Fruit fly (Drosophila melanogaster) whole organism, embryonic: Measurements from ENCODE around the gene CG15333.
A peak's percentile ranks its signal among the peaks of the same experiment; 100 is the strongest.

Experiments used
- Bdp1 ChIP-seq: fragments of 200-800 bp; sonication (Bioruptor generic); optimal IDR thresholded peaks from 3 replicates; lab custom pipeline; 2016; ENCODE audit warnings: missing biosample characterization, missing genetic modification characterization
- Bteb2 ChIP-seq: fragments of 200-800 bp; sonication (Bioruptor generic); optimal IDR thresholded peaks from 2 replicates; lab custom pipeline; 2016; ENCODE audit warnings: missing biosample characterization, missing genetic modification characterization
- CG11247 ChIP-seq: fragments of 200-800 bp; sonication (Bioruptor generic); IDR thresholded peaks from 2 replicates; pipeline ENCODE4 v1.3.6; 2022; ENCODE audit warnings: missing biosample characterization, missing genetic modification characterization
- CG12659 ChIP-seq: fragments of 200-800 bp; sonication (Bioruptor generic); optimal IDR thresholded peaks from 3 replicates; lab custom pipeline; 2017; ENCODE audit warnings: mild to moderate bottlenecking, missing biosample characterization, missing genetic modification reagents, missing genetic modification characterization
- CG17328 ChIP-seq: fragments of 200-800 bp; sonication (Bioruptor generic); IDR thresholded peaks from 2 replicates; pipeline ENCODE4 v1.3.6; 2022; ENCODE audit warnings: missing biosample characterization, missing genetic modification characterization
- CG17385 ChIP-seq: fragments of 200-800 bp; sonication (Bioruptor generic); optimal IDR thresholded peaks from 3 replicates; lab custom pipeline; 2018; ENCODE audit warnings: missing biosample characterization, mild to moderate bottlenecking, missing genetic modification characterization
- CG2199 ChIP-seq: fragments of 200-800 bp; sonication (Bioruptor generic); IDR thresholded peaks from 3 replicates; pipeline ENCODE4 v1.3.6; 2022; ENCODE audit warnings: missing biosample characterization, missing genetic modification characterization
- CG2202 ChIP-seq: fragments of 200-800 bp; sonication (Bioruptor generic); optimal IDR thresholded peaks from 2 replicates; lab custom pipeline; 2018; ENCODE audit warnings: missing biosample characterization, mild to moderate bottlenecking, missing genetic modification characterization
- CG3163 ChIP-seq: fragments of 200-800 bp; sonication (Bioruptor generic); optimal IDR thresholded peaks from 3 replicates; lab custom pipeline; 2016; ENCODE audit warnings: missing biosample characterization, missing genetic modification characterization
- CG32767 ChIP-seq: fragments of 200-800 bp; sonication (Bioruptor generic); IDR thresholded peaks from 2 replicates; pipeline ENCODE4 v1.3.6; 2022; ENCODE audit warnings: missing biosample characterization, missing genetic modification characterization
- CG32772 ChIP-seq: fragments of 200-800 bp; sonication (Bioruptor generic); IDR thresholded peaks from 2 replicates; pipeline ENCODE4 v1.3.6; 2022; ENCODE audit warnings: missing biosample characterization, missing genetic modification characterization
- CG34422 ChIP-seq: fragments of 200-800 bp; sonication (Bioruptor generic); IDR thresholded peaks from 3 replicates; pipeline ENCODE4 v1.3.6; 2022; ENCODE audit warnings: missing biosample characterization, missing genetic modification characterization
- CG4707 ChIP-seq: fragments of 200-800 bp; sonication (Bioruptor generic); optimal IDR thresholded peaks from 2 replicates; lab custom pipeline; 2018; ENCODE audit warnings: missing biosample characterization, mild to moderate bottlenecking, missing genetic modification characterization, moderate library complexity
- CG7839 ChIP-seq: fragments of 200-800 bp; sonication (Bioruptor generic); optimal IDR thresholded peaks from 3 replicates; lab custom pipeline; 2018; ENCODE audit warnings: missing biosample characterization, mild to moderate bottlenecking, missing genetic modification characterization, moderate library complexity
- CG7963 ChIP-seq: fragments of 200-800 bp; sonication (Bioruptor generic); IDR thresholded peaks from 3 replicates; pipeline ENCODE4 v1.3.6; 2022; ENCODE audit warnings: missing biosample characterization, missing genetic modification characterization; ENCODE audit not compliant: partially characterized antibody
- CG7987 ChIP-seq: fragments of 200-800 bp; sonication (Bioruptor generic); optimal IDR thresholded peaks from 2 replicates; lab custom pipeline; 2018; ENCODE audit warnings: missing biosample characterization, mild to moderate bottlenecking, missing genetic modification characterization, moderate library complexity
- CG8944 ChIP-seq: fragments of 200-800 bp; sonication (Bioruptor generic); optimal IDR thresholded peaks from 3 replicates; lab custom pipeline; 2016; ENCODE audit warnings: missing biosample characterization, missing genetic modification characterization
- CG9437 ChIP-seq: fragments of 200-800 bp; sonication (Bioruptor generic); optimal IDR thresholded peaks from 2 replicates; lab custom pipeline; 2018; ENCODE audit warnings: missing biosample characterization, mild to moderate bottlenecking, missing genetic modification characterization
- Chrac-16 ChIP-seq: fragments of 200-800 bp; sonication (Bioruptor generic); optimal IDR thresholded peaks from 3 replicates; lab custom pipeline; 2016; ENCODE audit warnings: missing biosample characterization, missing genetic modification characterization
- Dad ChIP-seq: fragments of 200-800 bp; sonication (Bioruptor generic); optimal IDR thresholded peaks from 3 replicates; lab custom pipeline; 2016; ENCODE audit warnings: missing biosample characterization, missing genetic modification characterization
- Drgx ChIP-seq: fragments of 200-800 bp; sonication (Bioruptor generic); IDR thresholded peaks from 2 replicates; pipeline ENCODE4 v1.3.6; 2022; ENCODE audit warnings: missing biosample characterization, missing genetic modification characterization
- Hr3 ChIP-seq: fragments of 200-800 bp; sonication (Bioruptor generic); optimal IDR thresholded peaks from 3 replicates; lab custom pipeline; 2016; ENCODE audit warnings: missing biosample characterization, missing genetic modification characterization
- Mad ChIP-seq: fragments of 200-800 bp; sonication (Bioruptor generic); optimal IDR thresholded peaks from 2 replicates; lab custom pipeline; 2016; ENCODE audit warnings: missing biosample characterization, missing genetic modification characterization
- Mes4 ChIP-seq: fragments of 200-800 bp; sonication (Bioruptor generic); optimal IDR thresholded peaks from 2 replicates; lab custom pipeline; 2016; ENCODE audit warnings: missing biosample characterization, missing genetic modification characterization
- Sin3A ChIP-seq: fragments of >200 bp; optimal IDR thresholded peaks from 2 replicates; lab custom pipeline; 2018
- Trl ChIP-seq, 3 experiments: fragments of >200 bp in 2 of 3; fragments of 200-800 bp in 1 of 3; sonication (Bioruptor generic) in 1 of 3; optimal IDR thresholded peaks; 2 replicates in 1 of 3; 3 replicates in 2 of 3; lab custom pipeline; 2016 to 2017; ENCODE audit warnings: missing biosample characterization in 1 of 3, missing genetic modification characterization in 1 of 3
- ap ChIP-seq: fragments of 200-800 bp; sonication (Bioruptor generic); IDR thresholded peaks from 2 replicates; pipeline ENCODE4 v1.3.6; 2022; ENCODE audit warnings: missing biosample characterization, missing genetic modification characterization
- ara ChIP-seq: fragments of 200-800 bp; sonication (Bioruptor generic); IDR thresholded peaks from 2 replicates; pipeline ENCODE4 v1.3.6; 2022; ENCODE audit warnings: missing biosample characterization, missing genetic modification characterization
- bigmax ChIP-seq: fragments of 200-800 bp; sonication (Bioruptor generic); optimal IDR thresholded peaks from 2 replicates; lab custom pipeline; 2018; ENCODE audit warnings: missing biosample characterization, mild to moderate bottlenecking, missing genetic modification characterization
- cad ChIP-seq: fragments of >200 bp; optimal IDR thresholded peaks from 2 replicates; lab custom pipeline; 2017; ENCODE audit warnings: missing biosample characterization, missing genetic modification characterization
- dimm ChIP-seq: fragments of 200-800 bp; sonication (Bioruptor generic); IDR thresholded peaks from 2 replicates; pipeline ENCODE4 v1.3.6; 2022; ENCODE audit warnings: missing biosample characterization, missing genetic modification characterization
- eve ChIP-seq, 2 experiments: fragments of >200 bp; optimal IDR thresholded peaks; 2 replicates each; lab custom pipeline; 2017; ENCODE audit warnings: missing biosample characterization in 2 of 2, missing genetic modification characterization in 2 of 2
- fd64A ChIP-seq: fragments of 200-800 bp; sonication (Bioruptor generic); optimal IDR thresholded peaks from 3 replicates; lab custom pipeline; 2018; ENCODE audit warnings: missing biosample characterization, mild to moderate bottlenecking, missing genetic modification characterization
- hkb ChIP-seq, 2 experiments: fragments of 200-800 bp in 1 of 2; fragments of >200 bp in 1 of 2; sonication (Bioruptor generic) in 1 of 2; IDR thresholded peaks in 1 of 2; optimal IDR thresholded peaks in 1 of 2; 2 replicates each; pipeline versions ENCODE4 v1.3.6 to Lab custom; 2017 to 2022; ENCODE audit warnings: missing biosample characterization in 1 of 2, missing genetic modification characterization in 1 of 2
- nerfin-1 ChIP-seq: fragments of 200-800 bp; sonication (Bioruptor generic); optimal IDR thresholded peaks from 3 replicates; lab custom pipeline; 2019; ENCODE audit warnings: missing biosample characterization, mild to moderate bottlenecking, missing genetic modification characterization, moderate library complexity
- pho ChIP-seq: fragments of 200-800 bp; sonication (Bioruptor generic); optimal IDR thresholded peaks from 2 replicates; lab custom pipeline; 2016; ENCODE audit warnings: missing biosample characterization, missing genetic modification characterization
- sqz ChIP-seq: fragments of 200-800 bp; sonication (Bioruptor generic); optimal IDR thresholded peaks from 3 replicates; lab custom pipeline; 2018; ENCODE audit warnings: missing biosample characterization, mild to moderate bottlenecking, missing genetic modification characterization
- sr ChIP-seq: fragments of 200-800 bp; sonication (Bioruptor generic); IDR thresholded peaks from 3 replicates; pipeline ENCODE4 v1.3.6; 2022; ENCODE audit warnings: missing biosample characterization, missing genetic modification characterization
- twi ChIP-seq: fragments of 200-800 bp; optimal IDR thresholded peaks from 2 replicates; lab custom pipeline; 2019; ENCODE audit warnings: missing biosample characterization, mild to moderate bottlenecking, missing genetic modification characterization, moderate library complexity
- yki ChIP-seq: fragments of >200 bp; optimal IDR thresholded peaks from 3 replicates; lab custom pipeline; 2018

CG15333 gene

dm6 chrX:8060148-8060920 lies 39.2 kb upstream of the CG15333 start (continued):
- TF ChIP-seq sqz = no peak
- TF ChIP-seq fd64A (GFP tag; lab: Kevin White, UChicago) = no peak
- peak; percentile 28 for TF ChIP-seq CG12659 (GFP tag; lab: Kevin White, UChicago)
- TF ChIP-seq pho (GFP tag; lab: Kevin White, UChicago) = no peak
- TF ChIP-seq CG8944 (GFP tag; lab: Kevin White, UChicago) = no peak
- peak in 1 of 2 experiments; percentile 29 for TF ChIP-seq eve (GFP tag; optimal IDR thresholded peaks at IDR 0.05; lab: Kevin White, UChicago)
- TF ChIP-seq CG17385 (GFP tag; lab: Kevin White, UChicago) = peak; percentile 92
- 0 out of 2 replicates have a peak, but pooled peaks have one; percentile 19 for TF ChIP-seq Drgx (GFP tag; lab: Robert Waterston, UW)
- no peak for TF ChIP-seq cad
- no peak for TF ChIP-seq CG17328 (GFP tag; lab: Robert Waterston, UW)
- peak; percentile 99 for TF ChIP-seq CG9437 (GFP tag; lab: Kevin White, UChicago)
- TF ChIP-seq CG7987 (GFP tag; lab: Kevin White, UChicago) = no peak
- TF ChIP-seq CG7963 = no peak
- no peak for TF ChIP-seq CG4707 (GFP tag; lab: Kevin White, UChicago)
- TF ChIP-seq hkb (optimal IDR thresholded peaks at IDR 0.05; lab: Kevin White, UChicago) = no peak
- TF ChIP-seq hkb (GFP tag; IDR thresholded peaks at IDR 0.05; lab: Robert Waterston, UW) = no peak
- TF ChIP-seq dimm (GFP tag; lab: Robert Waterston, UW) = no peak
- TF ChIP-seq CG7839 = no peak
- TF ChIP-seq CG32767 (GFP tag; lab: Robert Waterston, UW) = no peak
- TF ChIP-seq ap (GFP tag; lab: Robert Waterston, UW) = no peak
- peak; percentile 40 to 47 for TF ChIP-seq Trl (optimal IDR thresholded peaks at IDR 0.05; lab: Kevin White, UChicago)
- no peak for TF ChIP-seq Trl (GFP tag; optimal IDR thresholded peaks at IDR 0.05; lab: Kevin White, UChicago)
- no peak for TF ChIP-seq Bdp1 (GFP tag; lab: Kevin White, UChicago)
- no peak for TF ChIP-seq Hr3 (GFP tag; lab: Kevin White, UChicago)
- no peak for TF ChIP-seq CG32772 (GFP tag; lab: Robert Waterston, UW)
- TF ChIP-seq Dad (GFP tag; lab: Kevin White, UChicago) = no peak
- TF ChIP-seq Chrac-16 (GFP tag; lab: Kevin White, UChicago) = no peak
- no peak for TF ChIP-seq Mad (GFP tag; lab: Kevin White, UChicago)
- TF ChIP-seq bigmax (GFP tag; lab: Kevin White, UChicago) = no peak
- TF ChIP-seq Mes4 (GFP tag; lab: Kevin White, UChicago) = no peak
- no peak for TF ChIP-seq Sin3A (lab: Kevin White, UChicago)
- TF ChIP-seq, all 482 proteins: peak for 25

DNA sequence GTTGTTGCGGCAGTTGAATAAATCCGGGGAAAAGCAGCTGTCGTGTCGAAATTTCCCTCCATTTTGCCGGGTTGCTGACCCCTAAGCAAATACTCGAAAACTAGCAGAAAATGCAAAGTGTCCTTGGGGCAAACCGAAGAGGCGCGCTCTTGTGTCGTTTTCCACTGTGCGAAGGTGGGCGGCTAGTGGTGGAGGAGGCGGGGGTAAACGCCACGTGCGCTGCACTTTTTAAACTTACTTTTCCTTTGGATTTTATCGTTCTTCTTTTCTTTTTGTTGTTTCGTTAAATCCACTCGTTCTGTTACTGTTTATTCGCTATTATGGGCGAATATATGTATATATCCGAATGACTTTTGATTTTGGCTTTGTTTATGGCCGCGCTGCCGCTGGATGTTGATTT lies 38.5 kb upstream of the CG15333 start:
- TF ChIP-seq CG34422 (peak; percentile 17; the same call in 1 of the 3 replicates), CG3163 (no peak), twi (no peak), nerfin-1 (tag; lab: Kevin White, UChicago) (peak; percentile 20), yki (lab: Kevin White, UChicago) (no peak), CG2199 (0 out of 3 replicates have a peak, but pooled peaks have one; percentile 13), ara (GFP tag; lab: Robert Waterston, UW) (no peak), CG11247 (no peak), Bteb2 (GFP tag; lab: Kevin White, UChicago) (no peak), sr (GFP tag; lab: Robert Waterston, UW) (peak; percentile 26; the same call in 1 of the 3 replicates), CG2202 (no peak)
